Worm (Caenorhabditis elegans) whole organism, L4/young adult: ENCODE measurements around the gene H14N18.4.

Experiments used
- W03F9.2 ChIP-seq: fragments of 150-350 bp; optimal IDR thresholded peaks from 2 replicates; lab custom pipeline; 2014; ENCODE audit warnings: missing biosample characterization, missing genetic modification characterization
- dao-5 ChIP-seq: sonication (generic microtip); optimal IDR thresholded peaks from 2 replicates; lab custom pipeline; 2016; ENCODE audit warnings: missing genotype, missing genetic modification characterization, moderate library complexity, missing compliant biosample characterization
- him-1 ChIP-seq: sonication (generic microtip); optimal IDR thresholded peaks from 2 replicates; lab custom pipeline; 2016; ENCODE audit warnings: missing genotype, missing genetic modification reagents, missing genetic modification characterization, missing compliant biosample characterization

DNA sequence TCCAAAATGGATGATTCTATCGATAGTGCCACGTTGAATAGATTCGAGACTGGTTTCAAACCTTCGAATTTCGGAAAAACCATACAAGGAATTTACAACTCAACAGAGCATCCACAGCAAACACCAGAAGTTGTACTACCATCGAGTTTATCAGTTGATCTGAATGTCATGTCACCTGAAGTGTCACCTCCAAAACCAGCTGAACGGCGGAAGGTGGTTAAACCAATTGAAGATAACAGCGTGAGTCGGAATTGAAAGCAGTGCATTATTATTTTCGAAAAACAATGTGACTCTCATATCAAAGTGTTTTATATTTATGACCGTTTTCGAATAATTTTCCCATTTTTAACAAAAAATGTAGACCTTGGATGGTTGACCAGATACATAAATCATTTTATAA lies 20.2 kb upstream of the H14N18.4 start:
- TF ChIP-seq dao-5 (tag; lab: Kevin White, UChicago) (no peak), him-1 (tag; lab: Kevin White, UChicago) (no peak), W03F9.2 (tag; lab: Kevin White, UChicago) (no peak)
